Fruit fly (Drosophila melanogaster): ENCODE measurements around the gene BG642312.

Gene BG642312

DNA sequence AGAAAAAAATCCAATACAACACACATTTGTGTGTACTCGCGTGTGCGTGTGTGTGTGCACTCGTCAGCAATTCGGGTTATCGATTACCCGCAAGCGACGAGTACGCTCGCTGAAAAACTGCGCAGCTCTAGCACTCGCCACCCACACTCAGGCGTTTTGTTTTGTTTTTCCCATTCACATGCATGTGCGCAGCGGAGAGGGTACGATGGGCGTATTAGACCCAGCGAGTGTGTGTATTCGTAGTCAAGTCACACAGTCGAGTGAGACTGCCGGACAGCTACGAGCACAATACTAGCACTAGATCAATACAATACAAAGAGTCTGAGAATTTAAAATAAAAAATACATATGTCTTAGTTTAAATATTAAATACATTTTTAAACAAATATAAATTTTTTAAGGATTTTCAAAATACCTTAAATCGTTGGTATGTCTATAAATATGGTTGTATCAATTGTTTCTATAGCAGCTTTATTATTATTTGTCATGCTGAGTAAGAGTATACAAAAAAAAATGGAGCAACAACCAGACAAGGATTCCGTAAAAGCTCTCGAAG is 48.2 kb downstream of the BG642312 start, which contains the start of the genes D19B and CG43293 (continued):
- peak; percentile 87 for TF ChIP-seq B-H2 (GFP tag; optimal IDR thresholded peaks at IDR 0.05)
- peak; percentile 74 for TF ChIP-seq Spps (tag; optimal IDR thresholded peaks at IDR 0.05)
- TF ChIP-seq her (GFP tag; optimal IDR thresholded peaks at IDR 0.05) = peak; percentile 88
- TF ChIP-seq gro (GFP tag; optimal IDR thresholded peaks at IDR 0.05) = peak; percentile 91
- TF ChIP-seq odd (GFP tag; optimal IDR thresholded peaks at IDR 0.05) = no peak
- peak; percentile 87 for TF ChIP-seq CG3726 (GFP tag; IDR thresholded peaks at IDR 0.05)
- peak; percentile 28 for TF ChIP-seq ac (GFP tag; optimal IDR thresholded peaks at IDR 0.05)
- peak; percentile 90 for TF ChIP-seq CG11695 (GFP tag; IDR thresholded peaks at IDR 0.05)
- TF ChIP-seq CG8089 (GFP tag; optimal IDR thresholded peaks at IDR 0.05) = peak; percentile 66
- peak; percentile 95 for TF ChIP-seq lilli (GFP tag; optimal IDR thresholded peaks at IDR 0.05)
- no peak for TF ChIP-seq CG10565 (GFP tag; optimal IDR thresholded peaks at IDR 0.05)
- TF ChIP-seq CG15479 (GFP tag; optimal IDR thresholded peaks at IDR 0.05) = peak; percentile 31
- TF ChIP-seq CG14441 (GFP tag; IDR thresholded peaks at IDR 0.05) = peak; percentile 93
- TF ChIP-seq CG7987 (GFP tag; optimal IDR thresholded peaks at IDR 0.05) = peak; percentile 91
- TF ChIP-seq zen2 (GFP tag; IDR thresholded peaks at IDR 0.05; ENCODE audit: partially characterized antibody) = peak; percentile 5; the same call in 1 of the 3 replicates
- peak; percentile 58 for TF ChIP-seq CG31365 (tag; optimal IDR thresholded peaks at IDR 0.05)
- peak in 1 of 2 experiments; percentile 76 for TF ChIP-seq tll (GFP tag; optimal IDR thresholded peaks at IDR 0.05)
- TF ChIP-seq cad (GFP tag; optimal IDR thresholded peaks at IDR 0.05) = no peak
- peak; percentile 78 for TF ChIP-seq CG10543 (GFP tag; optimal IDR thresholded peaks at IDR 0.05)
- TF ChIP-seq sna (GFP tag; IDR thresholded peaks at IDR 0.05; ENCODE audit: partially characterized antibody) = peak; percentile 54; the same call in 1 of the 2 replicates
- TF ChIP-seq ab (GFP tag; optimal IDR thresholded peaks at IDR 0.05) = peak; percentile 72
- TF ChIP-seq twi (tag; optimal IDR thresholded peaks at IDR 0.05) = peak; percentile 70
- peak; percentile 95 for TF ChIP-seq YL-1 (GFP tag; optimal IDR thresholded peaks at IDR 0.05)
- peak; percentile 69 for TF ChIP-seq sim (GFP tag; IDR thresholded peaks at IDR 0.05)
- TF ChIP-seq Kr (GFP tag; optimal IDR thresholded peaks at IDR 0.05) = no peak
- peak; percentile 81 for TF ChIP-seq cas (GFP tag; IDR thresholded peaks at IDR 0.05)
- TF ChIP-seq peb (GFP tag; IDR thresholded peaks at IDR 0.05) = peak; percentile 61
- TF ChIP-seq aop (GFP tag; IDR thresholded peaks at IDR 0.05) = peak; percentile 77
- TF ChIP-seq croc (GFP tag; conservative IDR thresholded peaks at IDR 0.05) = peak; percentile 61; the same call in 2 of the 3 replicates
- TF ChIP-seq CG5953 (GFP tag; IDR thresholded peaks at IDR 0.05) = peak; percentile 87
- TF ChIP-seq C15 (GFP tag; IDR thresholded peaks at IDR 0.05) = peak; percentile 89
- TF ChIP-seq CG33557 (GFP tag; optimal IDR thresholded peaks at IDR 0.05) = peak; percentile 38
- TF ChIP-seq pita (GFP tag; optimal IDR thresholded peaks at IDR 0.05) = no peak
- peak; percentile 83 for TF ChIP-seq Dip3 (GFP tag; optimal IDR thresholded peaks at IDR 0.05)
- TF ChIP-seq emc (GFP tag; optimal IDR thresholded peaks at IDR 0.05) = peak; percentile 31
- TF ChIP-seq HmgD (GFP tag; optimal IDR thresholded peaks at IDR 0.05) = peak; percentile 85
- TF ChIP-seq bigmax (GFP tag; optimal IDR thresholded peaks at IDR 0.05) = peak; percentile 11
- peak; percentile 84 for TF ChIP-seq CG6689 (GFP tag; IDR thresholded peaks at IDR 0.05)
- peak; percentile 78 for TF ChIP-seq dmrt11E (tag; optimal IDR thresholded peaks at IDR 0.05)
- TF ChIP-seq toy (GFP tag; IDR thresholded peaks at IDR 0.05) = 0 out of 2 replicates have a peak, but pooled peaks have one; percentile 54
- peak; percentile 98 for TF ChIP-seq chinmo (GFP tag; IDR thresholded peaks at IDR 0.05; ENCODE audit: partially characterized antibody)
- peak; percentile 86 for TF ChIP-seq CG1024 (GFP tag; IDR thresholded peaks at IDR 0.05)
- TF ChIP-seq CTCF (GFP tag; optimal IDR thresholded peaks at IDR 0.05) = no peak
- TF ChIP-seq Hr51 (GFP tag; optimal IDR thresholded peaks at IDR 0.05) = peak; percentile 85 to 86
- TF ChIP-seq vfl (GFP tag; optimal IDR thresholded peaks at IDR 0.05) = peak; percentile 87
- TF ChIP-seq CG2116 (GFP tag; optimal IDR thresholded peaks at IDR 0.05) = peak; percentile 64
- TF ChIP-seq CG9797 (GFP tag; optimal IDR thresholded peaks at IDR 0.05) = peak; percentile 35
- no peak for TF ChIP-seq br (optimal IDR thresholded peaks at IDR 0.05)
- TF ChIP-seq CG16813 (GFP tag; IDR thresholded peaks at IDR 0.05; ENCODE audit: partially characterized antibody) = peak; percentile 50; the same call in 2 of the 3 replicates
- peak; percentile 90 for TF ChIP-seq CG2678 (tag; optimal IDR thresholded peaks at IDR 0.05)
- peak; percentile 77 for TF ChIP-seq CG14667 (GFP tag; IDR thresholded peaks at IDR 0.05)
